Worm (Caenorhabditis elegans): ENCODE results near the gene M02D8.3.

DNA sequence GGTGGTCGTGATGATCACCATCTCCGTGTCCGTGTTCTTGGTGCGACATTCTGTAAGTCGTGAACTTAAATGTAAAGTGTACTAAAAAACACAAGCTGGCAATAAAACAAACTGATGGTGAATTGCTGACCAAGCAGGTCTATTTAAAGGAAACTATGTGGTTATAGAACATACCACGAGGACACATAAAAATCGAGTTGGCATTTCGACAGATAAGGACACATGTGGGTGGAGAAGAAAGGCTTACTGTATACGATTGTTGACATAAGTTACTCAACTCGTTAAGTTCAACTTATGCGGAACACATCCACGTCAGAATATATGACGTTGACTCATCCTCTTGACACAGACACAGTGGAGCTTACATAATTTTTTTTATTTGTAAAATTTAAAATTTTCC is 18.0 kb downstream of the M02D8.3 start, which contains the start of gene F53A9.8:
- TF ChIP-seq unc-62 (GFP tag; optimal IDR thresholded peaks at IDR 0.05) (no peak), snpc-4 (tag; optimal IDR thresholded peaks at IDR 0.05) (no peak), sptf-1 (tag; optimal IDR thresholded peaks at IDR 0.05) (no peak), ceh-83 (GFP tag; optimal IDR thresholded peaks at IDR 0.05) (no peak), ham-2 (GFP tag; optimal IDR thresholded peaks at IDR 0.05) (no peak), nhr-76 (tag; optimal IDR thresholded peaks at IDR 0.05) (no peak)
